Worm (Caenorhabditis elegans): Measurements from ENCODE around the gene hum-4.

The hum-4 gene

ce11 chrX:11414837-11415550 is 18.4 kb downstream of the hum-4 start, which contains the start of gene pek-1 (continued):
- TF ChIP-seq ceh-82 (tag; optimal IDR thresholded peaks at IDR 0.05) (no peak), nhr-21 (tag; optimal IDR thresholded peaks at IDR 0.05) (peak; percentile 12), egl-27 (tag; optimal IDR thresholded peaks at IDR 0.05) (no peak), unc-39 (tag; optimal IDR thresholded peaks at IDR 0.05) (no peak), nhr-25 (tag; optimal IDR thresholded peaks at IDR 0.05) (peak; percentile 65), nhr-23 (tag; optimal IDR thresholded peaks at IDR 0.05) (no peak), Y55F3AM.14 (GFP tag; optimal IDR thresholded peaks at IDR 0.05) (no peak), nhr-11 (tag; optimal IDR thresholded peaks at IDR 0.05) (no peak), ceh-16 (tag; optimal IDR thresholded peaks at IDR 0.05) (no peak), elt-3 (tag; optimal IDR thresholded peaks at IDR 0.05) (no peak), blmp-1 (tag; optimal IDR thresholded peaks at IDR 0.05; ENCODE audit: insufficient read depth) (peak; percentile 74), mdl-1 (tag; optimal IDR thresholded peaks at IDR 0.05) (peak in 1 of 2 experiments; percentile 72), dmd-4 (tag; optimal IDR thresholded peaks at IDR 0.05) (no peak), skn-1 (tag; optimal IDR thresholded peaks at IDR 0.05) (no peak)

DNA sequence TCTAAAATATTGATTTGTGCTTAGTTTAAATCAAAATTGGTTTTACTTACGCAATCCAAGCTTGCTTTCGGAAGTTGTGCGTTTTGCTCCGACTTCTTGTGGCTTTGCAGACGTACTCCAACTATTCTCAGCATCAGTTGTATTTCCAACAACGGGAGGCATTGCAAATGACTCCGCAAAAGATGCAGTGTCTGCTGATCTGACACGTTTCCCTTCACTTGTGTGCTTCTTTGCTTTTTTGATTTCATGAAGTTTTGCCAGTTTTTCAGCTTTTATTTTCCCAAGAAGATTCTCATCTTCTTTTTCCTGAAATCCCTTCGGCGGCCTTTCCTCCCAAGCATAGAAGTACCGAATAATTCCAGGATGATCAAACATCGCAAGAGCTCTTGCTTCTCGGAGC is 21.7 kb downstream of the hum-4 start:
- TF ChIP-seq ztf-11 (tag; optimal IDR thresholded peaks at IDR 0.05) (no peak), zag-1 (tag; optimal IDR thresholded peaks at IDR 0.05) (no peak), lin-39 (tag; optimal IDR thresholded peaks at IDR 0.05) (no peak), egl-27 (tag; optimal IDR thresholded peaks at IDR 0.05) (no peak), crh-2 (tag; optimal IDR thresholded peaks at IDR 0.05) (no peak), nhr-6 (tag; optimal IDR thresholded peaks at IDR 0.05) (no peak), R02D3.7 (tag; optimal IDR thresholded peaks at IDR 0.05) (no peak), dmd-4 (tag; optimal IDR thresholded peaks at IDR 0.05) (no peak), aly-2 (tag; optimal IDR thresholded peaks at IDR 0.05) (no peak), Y55F3AM.14 (GFP tag; optimal IDR thresholded peaks at IDR 0.05) (no peak), nhr-237 (tag; optimal IDR thresholded peaks at IDR 0.05) (no peak), ceh-16 (tag; optimal IDR thresholded peaks at IDR 0.05) (no peak)

DNA sequence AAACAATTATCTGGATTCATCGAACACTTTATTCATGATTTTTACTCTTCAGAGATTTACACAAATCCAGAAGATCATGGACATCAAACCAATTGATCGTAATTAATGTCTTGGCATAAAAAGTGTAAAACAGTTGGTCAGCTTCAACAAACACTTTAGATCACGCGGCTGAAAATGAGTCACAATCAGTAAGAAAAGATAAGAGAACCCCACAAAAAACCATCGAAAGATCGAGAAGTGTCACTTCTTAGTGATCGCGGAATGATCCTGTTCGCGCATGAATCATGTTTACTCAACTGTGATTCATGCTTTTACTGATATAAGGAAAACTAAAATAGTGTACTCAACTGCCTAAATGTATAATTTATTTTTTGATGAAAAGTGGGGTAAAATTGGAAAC is 23.9 kb downstream of the hum-4 start:
- peak; percentile 70 for TF ChIP-seq sma-3 (GFP tag; optimal IDR thresholded peaks at IDR 0.05)
- TF ChIP-seq sma-9 (GFP tag; optimal IDR thresholded peaks at IDR 0.05) = peak; percentile 61
- no peak for TF ChIP-seq sma-9 (tag; optimal IDR thresholded peaks at IDR 0.05)
- peak; percentile 41 for TF ChIP-seq crh-2 (tag; optimal IDR thresholded peaks at IDR 0.05)
- TF ChIP-seq unc-62 (GFP tag; optimal IDR thresholded peaks at IDR 0.05) = no peak
- TF ChIP-seq aly-2 (tag; optimal IDR thresholded peaks at IDR 0.05) = no peak
- no peak for TF ChIP-seq nhr-237 (tag; optimal IDR thresholded peaks at IDR 0.05)
- TF ChIP-seq elt-1 (tag; optimal IDR thresholded peaks at IDR 0.05) = no peak
- TF ChIP-seq mab-5 (tag; optimal IDR thresholded peaks at IDR 0.05) = no peak
- TF ChIP-seq snpc-4 (tag; optimal IDR thresholded peaks at IDR 0.05) = no peak
- TF ChIP-seq F13H6.1 (tag; optimal IDR thresholded peaks at IDR 0.05) = peak; percentile 66
- peak; percentile 63 for TF ChIP-seq C34F6.9 (tag; optimal IDR thresholded peaks at IDR 0.05)
- TF ChIP-seq peb-1 (tag; optimal IDR thresholded peaks at IDR 0.05) = no peak
- no peak for TF ChIP-seq ama-1 (optimal IDR thresholded peaks at IDR 0.05)
- TF ChIP-seq nhr-10 (tag; optimal IDR thresholded peaks at IDR 0.05) = no peak
- no peak for TF ChIP-seq ztf-4 (tag; optimal IDR thresholded peaks at IDR 0.05)
- TF ChIP-seq lin-13 (GFP tag; optimal IDR thresholded peaks at IDR 0.05) = no peak
- TF ChIP-seq nhr-129 (tag; optimal IDR thresholded peaks at IDR 0.05) = peak; percentile 42
- TF ChIP-seq sem-4 (tag; optimal IDR thresholded peaks at IDR 0.05) = no peak
- TF ChIP-seq lsy-2 (tag; optimal IDR thresholded peaks at IDR 0.05) = peak in 1 of 2 experiments; percentile 39
- peak; percentile 66 for TF ChIP-seq fos-1 (tag; optimal IDR thresholded peaks at IDR 0.05)

Data from whole organism, L2 larva.